Worm (Caenorhabditis elegans) whole organism, L2 larva: ENCODE measurements around the gene lin-29.

Source experiments
- R02D3.7 ChIP-seq: fragments of 150-350 bp; optimal IDR thresholded peaks from 2 replicates; lab custom pipeline; 2014; ENCODE audit warnings: missing biosample characterization, missing genetic modification characterization
- alr-1 ChIP-seq: fragments of 150-350 bp; optimal IDR thresholded peaks from 2 replicates; lab custom pipeline; 2014; ENCODE audit warnings: missing biosample characterization, missing genetic modification characterization
- ama-1 ChIP-seq: fragments of 150-350 bp; optimal IDR thresholded peaks from 2 replicates; lab custom pipeline; 2018; ENCODE audit warnings: inconsistent platforms
- fos-1 ChIP-seq: fragments of 150-350 bp; optimal IDR thresholded peaks from 2 replicates; lab custom pipeline; 2014; ENCODE audit warnings: missing biosample characterization, missing genetic modification characterization
- lin-13 ChIP-seq: fragments of 150-350 bp; optimal IDR thresholded peaks from 2 replicates; lab custom pipeline; 2014; ENCODE audit warnings: missing biosample characterization, missing genetic modification reagents, missing genetic modification characterization
- nhr-21 ChIP-seq: fragments of 150-350 bp; optimal IDR thresholded peaks from 2 replicates; lab custom pipeline; 2014; ENCODE audit warnings: missing biosample characterization, missing genetic modification characterization
- nhr-237 ChIP-seq: fragments of 150-350 bp; optimal IDR thresholded peaks from 2 replicates; lab custom pipeline; 2014; ENCODE audit warnings: missing biosample characterization, missing genetic modification characterization
- snpc-4 ChIP-seq: fragments of 150-350 bp; optimal IDR thresholded peaks from 2 replicates; lab custom pipeline; 2014; ENCODE audit warnings: missing biosample characterization, missing genetic modification characterization
- unc-62 ChIP-seq: fragments of 150-350 bp; optimal IDR thresholded peaks from 2 replicates; lab custom pipeline; 2014; ENCODE audit warnings: missing biosample characterization, missing genetic modification reagents, missing genetic modification characterization
- ztf-4 ChIP-seq: fragments of 150-350 bp; optimal IDR thresholded peaks from 2 replicates; lab custom pipeline; 2014; ENCODE audit warnings: missing biosample characterization, missing genetic modification characterization

DNA sequence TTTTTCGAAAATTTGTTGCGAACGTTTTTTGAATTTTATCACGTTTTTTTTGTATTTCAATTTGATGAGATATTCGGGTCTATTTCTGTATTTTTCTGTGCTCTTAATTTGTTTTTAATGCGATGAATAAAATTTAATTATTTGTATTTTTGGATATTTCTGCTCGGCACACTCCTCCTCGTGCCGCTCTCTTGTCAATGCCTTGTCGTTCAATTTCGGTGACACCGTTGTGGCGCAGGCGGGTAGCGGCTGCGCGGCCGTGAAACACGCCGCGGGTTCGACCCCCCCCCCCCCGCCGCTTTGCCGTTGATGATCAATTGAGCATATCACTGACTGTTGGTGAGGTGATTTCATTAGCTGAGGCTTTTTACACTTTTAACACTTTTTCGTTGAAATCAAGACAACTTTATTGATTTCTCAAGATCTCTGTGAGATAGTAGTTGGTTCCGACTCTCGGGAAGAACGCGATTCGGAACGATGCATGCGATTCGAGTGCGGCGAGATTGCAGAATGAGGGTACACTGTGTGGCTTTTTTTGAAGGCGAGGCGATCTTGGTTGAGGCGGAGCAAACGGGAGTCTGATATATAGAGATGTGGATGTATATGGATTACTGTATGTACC lies 25.6 kb upstream of the lin-29 start:
- TF ChIP-seq ama-1 (lab: Kevin White, UChicago) (no peak), unc-62 (GFP tag; lab: Kevin White, UChicago) (no peak), nhr-21 (tag; lab: Kevin White, UChicago) (peak; percentile 49), nhr-237 (no peak), snpc-4 (tag; lab: Kevin White, UChicago) (no peak), R02D3.7 (tag; lab: Kevin White, UChicago) (no peak), ztf-4 (tag; lab: Kevin White, UChicago) (peak; percentile 31), lin-13 (peak; percentile 66), fos-1 (peak; percentile 59), alr-1 (tag; lab: Kevin White, UChicago) (no peak)
